Worm (Caenorhabditis elegans) whole organism, mixed stage, embryonic: Measurements from ENCODE around the gene F56F11.4.

ENCODE experiments used
- M03D4.4 ChIP-seq: sonication (generic microtip); optimal IDR thresholded peaks from 2 replicates; lab custom pipeline; 2017; ENCODE audit warnings: mild to moderate bottlenecking, missing genetic modification characterization, missing compliant biosample characterization
- bed-3 ChIP-seq: fragments of 200-800 bp; sonication (Bioruptor generic); optimal IDR thresholded peaks from 3 replicates; lab custom pipeline; 2018; ENCODE audit warnings: mild to moderate bottlenecking, missing genetic modification characterization, moderate library complexity, missing compliant biosample characterization
- blmp-1 ChIP-seq: fragments of 150-350 bp; optimal IDR thresholded peaks from 2 replicates; lab custom pipeline; 2014; ENCODE audit warnings: missing biosample characterization, missing genetic modification characterization
- ceh-39 ChIP-seq: fragments of 150-350 bp; optimal IDR thresholded peaks from 2 replicates; lab custom pipeline; 2014; ENCODE audit warnings: missing biosample characterization, missing genetic modification characterization
- ceh-43 ChIP-seq: fragments of 200-800 bp; sonication (Bioruptor generic); optimal IDR thresholded peaks from 2 replicates; lab custom pipeline; 2018; ENCODE audit warnings: mild to moderate bottlenecking, missing genetic modification characterization, moderate library complexity, missing compliant biosample characterization
- ceh-83 ChIP-seq: fragments of 200-800 bp; sonication (Bioruptor generic); optimal IDR thresholded peaks from 2 replicates; lab custom pipeline; 2018; ENCODE audit warnings: mild to moderate bottlenecking, missing genetic modification characterization, missing compliant biosample characterization
- ces-1 ChIP-seq: fragments of 150-350 bp; optimal IDR thresholded peaks from 2 replicates; lab custom pipeline; 2014; ENCODE audit warnings: missing biosample characterization, missing genetic modification reagents, missing genetic modification characterization
- cnd-1 ChIP-seq: fragments of 200-800 bp; sonication (Bioruptor generic); optimal IDR thresholded peaks from 2 replicates; lab custom pipeline; 2018; ENCODE audit warnings: mild to moderate bottlenecking, missing genetic modification characterization, missing compliant biosample characterization
- drap-1 ChIP-seq: fragments of 200-800 bp; sonication (Bioruptor generic); optimal IDR thresholded peaks from 3 replicates; lab custom pipeline; 2018; ENCODE audit warnings: mild to moderate bottlenecking, missing genetic modification characterization, missing compliant biosample characterization
- elt-1 ChIP-seq: sonication (generic microtip); optimal IDR thresholded peaks from 2 replicates; lab custom pipeline; 2017; ENCODE audit warnings: missing genetic modification characterization, mild to moderate bottlenecking, missing compliant biosample characterization, antibody characterized with exemption, moderate library complexity, borderline replicate concordance; ENCODE audit not compliant: insufficient read depth
- elt-3 ChIP-seq: fragments of 150-350 bp; optimal IDR thresholded peaks from 2 replicates; lab custom pipeline; 2014; ENCODE audit warnings: missing biosample characterization, missing genetic modification characterization
- flh-1 ChIP-seq: fragments of 200-800 bp; sonication (Bioruptor generic); optimal IDR thresholded peaks from 2 replicates; lab custom pipeline; 2018; ENCODE audit warnings: mild to moderate bottlenecking, missing genetic modification characterization, moderate library complexity, missing compliant biosample characterization
- ham-2 ChIP-seq: fragments of 200-800 bp; sonication (Bioruptor generic); optimal IDR thresholded peaks from 2 replicates; lab custom pipeline; 2018; ENCODE audit warnings: mild to moderate bottlenecking, missing genetic modification characterization, missing compliant biosample characterization
- hlh-1 ChIP-seq: fragments of 150-350 bp; optimal IDR thresholded peaks from 2 replicates; lab custom pipeline; 2014; ENCODE audit warnings: missing biosample characterization, missing genetic modification reagents, missing genetic modification characterization
- lin-13 ChIP-seq: fragments of 150-350 bp; optimal IDR thresholded peaks from 2 replicates; lab custom pipeline; 2014; ENCODE audit warnings: missing biosample characterization, missing genetic modification characterization
- lin-32 ChIP-seq: fragments of 200-800 bp; sonication (Bioruptor generic); optimal IDR thresholded peaks from 2 replicates; lab custom pipeline; 2018; ENCODE audit warnings: mild to moderate bottlenecking, missing genetic modification characterization, missing compliant biosample characterization
- lsy-2 ChIP-seq: fragments of 150-350 bp; optimal IDR thresholded peaks from 2 replicates; lab custom pipeline; 2014; ENCODE audit warnings: missing biosample characterization, missing genetic modification characterization
- mab-5 ChIP-seq: fragments of 150-350 bp; optimal IDR thresholded peaks from 2 replicates; lab custom pipeline; 2014; ENCODE audit warnings: missing biosample characterization, missing genetic modification characterization
- mep-1 ChIP-seq: fragments of 150-350 bp; optimal IDR thresholded peaks from 2 replicates; lab custom pipeline; 2017; ENCODE audit warnings: missing biosample characterization, missing genetic modification reagents, missing genetic modification characterization, inconsistent platforms
- mls-2 ChIP-seq: sonication (generic microtip); optimal IDR thresholded peaks from 2 replicates; lab custom pipeline; 2016; ENCODE audit warnings: mild to moderate bottlenecking, missing genetic modification characterization, moderate library complexity, missing compliant biosample characterization
- nhr-12 ChIP-seq: fragments of 150-350 bp; optimal IDR thresholded peaks from 2 replicates; lab custom pipeline; 2014; ENCODE audit warnings: missing biosample characterization, missing genetic modification characterization
- nhr-2 ChIP-seq: fragments of 150-350 bp; optimal IDR thresholded peaks from 2 replicates; lab custom pipeline; 2014; ENCODE audit warnings: missing biosample characterization, missing genetic modification characterization
- nhr-237 ChIP-seq: fragments of 150-350 bp; optimal IDR thresholded peaks from 2 replicates; lab custom pipeline; 2014; ENCODE audit warnings: missing biosample characterization, missing genetic modification characterization
- nhr-28 ChIP-seq: fragments of 150-350 bp; optimal IDR thresholded peaks from 2 replicates; lab custom pipeline; 2014; ENCODE audit warnings: missing biosample characterization, missing genetic modification characterization
- nhr-76 ChIP-seq: sonication (generic microtip); optimal IDR thresholded peaks from 2 replicates; lab custom pipeline; 2017; ENCODE audit warnings: missing biosample characterization, missing genetic modification characterization
- pha-4 ChIP-seq: fragments of 150-350 bp; optimal IDR thresholded peaks from 2 replicates; lab custom pipeline; 2018; ENCODE audit warnings: missing biosample characterization, missing genetic modification reagents, missing genetic modification characterization
- sem-2 ChIP-seq: fragments of 200-800 bp; sonication (Bioruptor generic); optimal IDR thresholded peaks from 2 replicates; lab custom pipeline; 2018; ENCODE audit warnings: mild to moderate bottlenecking, missing genetic modification characterization, missing compliant biosample characterization
- snpc-4 ChIP-seq: fragments of 150-350 bp; optimal IDR thresholded peaks from 2 replicates; lab custom pipeline; 2014; ENCODE audit warnings: missing biosample characterization, missing genetic modification characterization
- sptf-1 ChIP-seq: sonication (generic microtip); optimal IDR thresholded peaks from 2 replicates; lab custom pipeline; 2017; ENCODE audit warnings: mild to moderate bottlenecking, missing genetic modification characterization, moderate library complexity, missing compliant biosample characterization
- unc-120 ChIP-seq: sonication (generic microtip); optimal IDR thresholded peaks from 2 replicates; lab custom pipeline; 2017; ENCODE audit warnings: missing genetic modification characterization, missing compliant biosample characterization; ENCODE audit not compliant: poor library complexity, severe bottlenecking
- unc-39 ChIP-seq: fragments of 150-350 bp; optimal IDR thresholded peaks from 2 replicates; lab custom pipeline; 2014; ENCODE audit warnings: missing biosample characterization, missing genetic modification characterization
- unc-62 ChIP-seq: fragments of 150-350 bp; optimal IDR thresholded peaks from 2 replicates; lab custom pipeline; 2014; ENCODE audit warnings: missing biosample characterization, missing genetic modification reagents, missing genetic modification characterization
- zip-8 ChIP-seq: fragments of 150-350 bp; optimal IDR thresholded peaks from 2 replicates; lab custom pipeline; 2014; ENCODE audit warnings: missing biosample characterization, missing genetic modification characterization
- ztf-11 ChIP-seq: fragments of 150-350 bp; optimal IDR thresholded peaks from 2 replicates; lab custom pipeline; 2014; ENCODE audit warnings: missing biosample characterization, missing genetic modification characterization

F56F11.4 gene

DNA sequence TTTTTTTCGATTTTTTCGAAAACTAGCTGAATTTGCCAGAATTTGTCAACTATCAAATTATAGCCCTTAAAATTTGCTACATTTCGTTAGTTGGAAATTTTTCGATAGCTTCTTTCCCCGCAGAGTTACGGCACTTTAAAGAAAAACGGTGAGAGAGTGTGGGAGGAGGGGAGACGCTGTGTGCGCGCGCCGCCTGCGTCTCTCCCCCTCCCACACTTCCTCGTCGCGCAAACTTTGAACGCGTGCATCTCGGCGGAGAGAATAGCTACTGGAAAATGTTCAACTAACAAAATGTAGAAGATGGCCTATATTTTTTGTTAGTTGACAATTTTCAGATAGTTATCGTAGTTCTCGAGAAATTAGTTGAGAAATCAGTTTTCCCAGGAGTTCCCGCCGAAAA is 10.6 kb downstream of the F56F11.4 start:
- TF ChIP-seq pha-4 (tag; lab: Kevin White, UChicago) (no peak), mls-2 (no peak), lsy-2 (tag; lab: Kevin White, UChicago) (no peak), elt-3 (no peak), nhr-237 (tag; lab: Kevin White, UChicago) (no peak), mab-5 (no peak), nhr-28 (tag; lab: Kevin White, UChicago) (no peak), M03D4.4 (tag; lab: Kevin White, UChicago) (no peak), nhr-12 (tag; lab: Kevin White, UChicago) (no peak), ceh-83 (GFP tag; lab: Kevin White, UChicago) (no peak), drap-1 (GFP tag; lab: Kevin White, UChicago) (no peak), flh-1 (no peak)
- TF ChIP-seq, all 35 proteins: peak for 0

DNA sequence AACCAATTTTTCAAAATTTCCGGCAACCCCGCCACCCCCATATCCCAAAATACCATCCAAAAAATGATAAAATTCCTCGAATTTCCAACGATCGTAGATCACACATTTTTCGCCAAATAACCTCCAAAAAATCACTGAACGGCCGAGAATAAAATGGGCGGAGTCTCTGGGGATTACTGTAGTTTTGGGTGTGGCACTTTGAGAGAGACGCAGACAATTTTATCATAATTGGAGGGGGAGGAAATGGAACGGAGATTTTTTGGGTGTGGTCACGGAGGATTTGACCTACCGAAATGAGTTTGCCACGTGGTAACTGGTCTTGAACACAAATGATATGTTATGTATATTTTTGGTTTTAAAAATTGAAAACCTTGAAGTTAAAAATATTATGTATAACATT is 12.4 kb downstream of the F56F11.4 start:
- TF ChIP-seq bed-3 (GFP tag; lab: Kevin White, UChicago), result no peak
- TF ChIP-seq zip-8, result no peak
- no peak for TF ChIP-seq snpc-4 (tag; lab: Kevin White, UChicago)
- TF ChIP-seq blmp-1, result no peak
- no peak for TF ChIP-seq ztf-11 (tag; lab: Kevin White, UChicago)
- TF ChIP-seq nhr-12 (tag; lab: Kevin White, UChicago), result no peak
- TF ChIP-seq ceh-83 (GFP tag; lab: Kevin White, UChicago), result no peak
- TF ChIP-seq elt-1 (tag; lab: Kevin White, UChicago), result no peak
- TF ChIP-seq ceh-39 (tag; lab: Kevin White, UChicago), result no peak
- no peak for TF ChIP-seq lin-13 (tag; lab: Kevin White, UChicago)
- TF ChIP-seq unc-39 (tag; lab: Kevin White, UChicago), result no peak
- no peak for TF ChIP-seq unc-62 (GFP tag; lab: Kevin White, UChicago)
- TF ChIP-seq lsy-2 (tag; lab: Kevin White, UChicago), result no peak
- TF ChIP-seq pha-4 (tag; lab: Kevin White, UChicago), result no peak
- no peak for TF ChIP-seq nhr-28 (tag; lab: Kevin White, UChicago)
- TF ChIP-seq elt-3, result no peak
- TF ChIP-seq nhr-76 (tag; lab: Kevin White, UChicago), result no peak
- TF ChIP-seq mep-1 (tag; lab: Kevin White, UChicago), result no peak
- TF ChIP-seq unc-120 (tag; lab: Kevin White, UChicago), result no peak
- no peak for TF ChIP-seq ceh-43

DNA sequence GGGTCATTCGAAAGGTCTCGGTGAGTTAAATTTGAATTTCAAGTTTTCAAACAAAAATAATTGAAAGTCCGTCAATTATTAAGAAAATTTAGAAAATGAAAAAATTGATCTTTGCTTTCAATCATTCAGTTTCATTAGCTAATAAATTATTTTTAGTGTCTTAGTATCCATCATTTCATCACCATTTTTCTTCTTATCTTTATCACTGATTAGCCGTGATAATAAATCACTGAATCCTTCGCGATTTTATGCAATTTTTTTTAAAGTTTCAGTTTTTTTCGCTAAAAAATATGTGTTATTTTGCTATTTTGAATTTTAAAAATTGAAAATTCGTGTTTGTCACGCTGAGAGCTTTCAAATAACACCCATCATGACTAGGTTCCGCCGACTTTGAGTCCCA is 13.0 kb downstream of the F56F11.4 start:
- TF ChIP-seq pha-4 (tag; lab: Kevin White, UChicago) (no peak), lin-32 (no peak), flh-1 (no peak), nhr-2 (tag; lab: Kevin White, UChicago) (no peak), ces-1 (GFP tag; lab: Kevin White, UChicago) (no peak), lin-13 (tag; lab: Kevin White, UChicago) (no peak), zip-8 (no peak), sem-2 (GFP tag; lab: Kevin White, UChicago) (no peak), lsy-2 (tag; lab: Kevin White, UChicago) (no peak), nhr-28 (tag; lab: Kevin White, UChicago) (no peak), hlh-1 (tag; lab: Kevin White, UChicago) (no peak), drap-1 (GFP tag; lab: Kevin White, UChicago) (no peak), nhr-12 (tag; lab: Kevin White, UChicago) (no peak), M03D4.4 (tag; lab: Kevin White, UChicago) (no peak), ceh-43 (no peak), cnd-1 (no peak), ham-2 (GFP tag; lab: Kevin White, UChicago) (no peak)

DNA sequence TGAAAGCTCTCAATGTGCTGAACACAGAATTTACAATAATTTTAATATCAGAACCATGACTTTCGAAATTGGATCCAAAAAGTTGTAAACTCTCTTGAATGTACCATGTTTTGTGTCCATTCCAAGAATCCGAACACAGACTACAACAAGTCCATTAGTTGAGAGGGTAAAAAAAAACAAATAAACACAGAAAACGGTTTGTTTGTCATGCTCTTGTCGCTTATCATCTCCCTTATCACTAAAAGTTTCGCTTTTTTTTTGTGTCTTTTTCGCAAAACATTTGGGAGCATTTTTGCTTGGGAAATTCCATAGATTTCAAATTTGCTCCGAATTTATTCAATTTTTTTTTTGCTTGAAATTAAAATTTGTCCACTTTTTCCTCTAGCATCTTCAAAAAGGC is 13.5 kb downstream of the F56F11.4 start:
- no peak for TF ChIP-seq hlh-1 (tag; lab: Kevin White, UChicago)
- no peak for TF ChIP-seq snpc-4 (tag; lab: Kevin White, UChicago)
- no peak for TF ChIP-seq unc-120 (tag; lab: Kevin White, UChicago)
- TF ChIP-seq unc-39 (tag; lab: Kevin White, UChicago), result no peak
- no peak for TF ChIP-seq ztf-11 (tag; lab: Kevin White, UChicago)
- TF ChIP-seq sptf-1 (tag; lab: Kevin White, UChicago), result no peak
- TF ChIP-seq ceh-43, result no peak
